Worm (Caenorhabditis elegans): ENCODE data around the gene F15E6.9.

DNA sequence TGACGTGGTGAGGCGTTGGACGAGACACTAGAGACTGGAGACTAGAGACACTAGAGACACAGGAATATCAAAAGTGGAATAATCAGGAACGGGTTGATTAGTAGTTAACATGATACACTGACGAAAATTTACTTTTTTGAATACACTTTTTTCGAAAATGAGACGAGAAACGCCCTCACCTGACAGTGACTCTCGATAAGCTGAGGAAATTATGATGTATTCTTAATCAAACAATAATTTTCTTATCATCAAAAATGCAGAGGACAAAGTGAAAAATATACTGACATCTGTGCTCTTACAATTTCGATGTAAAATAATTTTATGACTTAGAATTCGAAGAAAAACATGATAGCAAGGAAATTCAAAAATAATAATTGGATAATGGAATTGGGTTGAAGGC lies 39.5 kb downstream of the F15E6.9 start:
- TF ChIP-seq mdl-1 (tag; optimal IDR thresholded peaks at IDR 0.05) (no peak), nhr-77 (tag; optimal IDR thresholded peaks at IDR 0.05) (no peak), nfya-1 (tag; optimal IDR thresholded peaks at IDR 0.05; ENCODE audit: insufficient read depth) (no peak)

Data from whole organism, L3 larva.